Worm (Caenorhabditis elegans): ENCODE measurements around the gene ule-4.
"Not testable (repeated sequence)": the region's sequence is repeated elsewhere in the genome, so short reads cannot be mapped to it uniquely, and the experiment has no call there.

- TF ChIP-seq T22C8.4 (GFP tag; IDR thresholded peaks at IDR 0.05); cog-1 (tag; optimal IDR thresholded peaks at IDR 0.05); klf-2 (GFP tag; conservative IDR thresholded peaks at IDR 0.05): not testable (repeated sequence)
These were observed 49.6 kb downstream of the ule-4 start, which contains the start of gene Y45F10B.9 for ce11 chrIV:13597813-13598212.
